Fruit fly (Drosophila melanogaster) whole organism, larva: ENCODE data around the gene CG8136.

Experiments used
- noc ChIP-seq: fragments of 200-800 bp; sonication (Bioruptor generic); optimal IDR thresholded peaks from 3 replicates; lab custom pipeline; 2019; ENCODE audit warnings: missing biosample characterization, mild to moderate bottlenecking, missing genetic modification characterization, moderate library complexity

Gene CG8136

dm6 chr3R:8721071-8721470 is at the start of gene CG8136:
Gene CG8136, plus strand, starts transcription at chr3R:8721371.
- TF ChIP-seq noc (tag; lab: Kevin White, UChicago) = no peak

dm6 chr3R:8673803-8674234 is 47.4 kb upstream of the CG8136 start, which contains the start of gene mRpL19:
Gene mRpL19, plus strand, starts transcription at chr3R:8674109.
- TF ChIP-seq noc (tag; lab: Kevin White, UChicago) = peak; percentile 55

- TF ChIP-seq noc (tag; lab: Kevin White, UChicago) = peak; percentile 84
These were observed 44.6 kb upstream of the CG8136 start, which contains the start of the genes Unc50, CG11755 and CG8043 for dm6 chr3R:8676560-8677000. Gene Unc50, minus strand, starts transcription at chr3R:8676613. Gene CG11755, plus strand, starts transcription at chr3R:8676915. Gene CG8043, plus strand, starts transcription at chr3R:8676915.

dm6 chr3R:8679934-8680333 is 41.2 kb upstream of the CG8136 start, which contains the start of gene CG33325:
Gene CG33325, minus strand, starts transcription at chr3R:8680034.
- TF ChIP-seq noc (tag; lab: Kevin White, UChicago) = no peak

- no peak for TF ChIP-seq noc (tag; lab: Kevin White, UChicago)
These were observed 40.6 kb upstream of the CG8136 start for dm6 chr3R:8680611-8681010.

- no peak for TF ChIP-seq noc (tag; lab: Kevin White, UChicago)
These were observed 37.9 kb upstream of the CG8136 start for dm6 chr3R:8683280-8683679.

dm6 chr3R:8684328-8685177 is 36.6 kb upstream of the CG8136 start, which contains the start of gene CG44227:
Gene CG44227, minus strand, starts transcription at chr3R:8685176.
- no peak for TF ChIP-seq noc (tag; lab: Kevin White, UChicago)

- no peak for TF ChIP-seq noc (tag; lab: Kevin White, UChicago)
These were observed 34.7 kb upstream of the CG8136 start for dm6 chr3R:8686446-8686845.

dm6 chr3R:8694110-8694826 is 26.9 kb upstream of the CG8136 start:
- TF ChIP-seq noc (tag; lab: Kevin White, UChicago) = no peak

dm6 chr3R:8697772-8698259 is 23.4 kb upstream of the CG8136 start, which contains the start of gene hb:
Gene hb, minus strand, starts transcription at chr3R:8697822.
- TF ChIP-seq noc (tag; lab: Kevin White, UChicago) = no peak

- no peak for TF ChIP-seq noc (tag; lab: Kevin White, UChicago)
These were observed 21.9 kb upstream of the CG8136 start for dm6 chr3R:8699230-8699629.

dm6 chr3R:8700660-8701059 is 20.5 kb upstream of the CG8136 start:
- TF ChIP-seq noc (tag; lab: Kevin White, UChicago) = no peak

dm6 chr3R:8701197-8701596 is 20.0 kb upstream of the CG8136 start:
- TF ChIP-seq noc (tag; lab: Kevin White, UChicago) = no peak

- TF ChIP-seq noc (tag; lab: Kevin White, UChicago) = no peak
These were observed 16.5 kb upstream of the CG8136 start for dm6 chr3R:8704669-8705068.

dm6 chr3R:8705323-8706097 is 15.7 kb upstream of the CG8136 start:
- TF ChIP-seq noc (tag; lab: Kevin White, UChicago) = no peak
